Fruit fly (Drosophila melanogaster): Measurements from ENCODE around the gene Proc.
"Not testable (repeated sequence)": the region's sequence is repeated elsewhere in the genome, so short reads cannot be mapped to it uniquely, and the experiment has no call there.

Gene Proc

DNA sequence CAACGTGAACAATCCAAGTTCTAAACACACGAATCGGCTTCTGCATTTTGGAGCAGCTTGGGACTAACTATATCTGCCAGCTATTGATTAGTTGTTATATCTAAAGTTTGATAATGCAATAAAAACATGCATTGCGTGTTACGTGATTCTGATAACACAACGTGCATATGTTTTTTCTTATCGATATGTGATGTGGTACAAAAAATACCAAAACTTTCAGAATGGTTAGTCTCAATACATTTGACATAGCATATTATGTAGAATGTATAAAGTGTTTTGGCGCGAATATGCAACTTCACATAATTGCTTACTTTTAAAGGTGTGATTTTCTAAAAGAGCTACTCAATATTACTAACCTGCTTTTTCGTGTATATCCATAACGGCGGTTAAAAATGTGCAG lies 14.7 kb upstream of the Proc start:
- no peak for TF ChIP-seq noc (tag; optimal IDR thresholded peaks at IDR 0.05)

DNA sequence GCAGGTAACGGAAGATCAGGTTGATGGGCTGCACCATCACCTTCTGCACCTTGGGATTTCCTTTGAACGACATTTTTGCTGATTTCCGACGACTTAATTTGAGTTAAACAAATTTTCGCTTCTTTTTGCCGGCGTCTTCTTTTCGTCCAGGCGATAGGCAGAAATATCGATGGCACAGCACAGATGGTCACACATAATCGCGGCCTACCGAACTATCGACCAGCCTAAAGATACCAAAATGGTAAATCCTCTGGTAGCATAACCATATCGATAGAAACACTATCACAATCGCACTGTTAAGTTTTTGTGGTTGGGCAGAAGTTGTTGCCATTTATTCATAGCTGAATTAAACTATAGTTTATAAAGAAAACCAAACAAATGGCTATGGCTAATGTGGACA lies 14.0 kb upstream of the Proc start, which contains the start of the genes SmE and CG34132:
Gene SmE (minus strand): TSS at position 180 of the 400 bp plus-strand sequence.
Gene CG34132 (plus strand): TSS at position 233 of the 400 bp plus-strand sequence.
- TF ChIP-seq noc (tag; optimal IDR thresholded peaks at IDR 0.05), result no peak

DNA sequence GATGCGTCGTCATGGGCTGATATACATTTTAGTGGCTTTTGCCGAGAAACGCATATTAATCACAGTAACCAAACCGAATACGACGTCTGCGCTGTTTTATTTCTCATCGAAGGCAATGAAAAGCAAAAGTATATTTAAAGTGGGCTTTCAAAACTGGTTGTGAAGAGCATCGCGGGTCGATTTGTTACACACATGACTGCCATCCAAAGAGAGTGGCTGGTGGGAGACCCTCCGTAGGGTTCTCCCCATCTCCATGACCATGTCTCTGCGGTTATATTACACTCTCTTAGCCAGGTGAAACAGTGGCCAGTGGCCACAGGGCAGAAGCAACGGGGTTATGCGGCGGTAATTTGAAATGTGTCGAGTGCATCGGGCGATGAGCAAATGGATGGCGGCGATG lies 9.2 kb upstream of the Proc start:
- TF ChIP-seq noc (tag; optimal IDR thresholded peaks at IDR 0.05), result no peak

DNA sequence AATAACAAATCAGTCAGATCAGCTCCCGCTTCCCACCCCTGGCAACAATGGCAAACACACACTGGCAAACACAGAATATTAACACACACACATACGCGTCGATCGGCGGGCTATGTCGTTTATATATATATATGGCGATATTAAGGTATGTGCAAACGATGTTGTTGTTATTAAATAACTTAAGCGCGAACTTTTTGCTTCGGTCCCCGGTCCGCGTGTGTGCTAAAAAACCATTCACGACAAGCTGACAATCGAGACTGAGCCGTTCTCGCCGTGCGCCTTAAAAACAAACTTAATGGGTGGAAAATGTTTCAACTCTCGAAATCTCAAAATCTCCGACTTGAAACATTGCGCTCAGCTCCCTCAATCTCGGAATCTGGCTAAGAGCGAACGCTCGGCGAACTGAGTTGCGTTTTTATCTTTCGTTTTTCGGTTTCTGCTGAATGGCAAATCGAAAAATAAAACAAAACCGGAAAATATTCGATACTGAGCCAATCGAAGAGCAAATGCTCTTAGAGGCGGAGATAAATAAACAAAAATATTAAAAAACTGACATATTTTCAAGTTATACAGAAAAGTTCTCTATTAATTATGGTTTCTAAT lies 8.2 kb upstream of the Proc start, which contains the start of gene spz3:
Gene spz3 (minus strand): TSS at position 261 of the 603 bp plus-strand sequence.
- no peak for TF ChIP-seq noc (tag; optimal IDR thresholded peaks at IDR 0.05)

DNA sequence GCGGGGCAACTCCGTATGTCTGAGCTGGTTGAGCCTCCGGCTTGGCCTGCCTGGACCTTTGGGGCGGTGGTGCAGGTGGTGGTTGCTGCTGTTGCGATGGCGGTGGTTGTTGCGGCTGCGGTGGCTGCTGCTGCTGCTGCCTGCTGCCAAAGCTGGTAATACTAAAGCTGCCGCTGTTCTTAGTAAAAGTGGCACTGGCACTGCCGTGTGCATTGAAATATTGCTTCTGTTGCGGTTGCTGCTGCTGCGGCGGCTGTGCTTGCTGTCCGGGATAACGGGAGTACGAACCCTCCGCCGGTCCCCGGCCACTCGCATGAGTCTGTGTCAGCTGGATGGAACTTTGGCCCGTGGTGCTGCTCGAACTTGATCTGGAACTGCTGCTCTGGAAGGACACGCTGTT lies 7.1 kb upstream of the Proc start:
- TF ChIP-seq noc (tag; optimal IDR thresholded peaks at IDR 0.05), result no peak

DNA sequence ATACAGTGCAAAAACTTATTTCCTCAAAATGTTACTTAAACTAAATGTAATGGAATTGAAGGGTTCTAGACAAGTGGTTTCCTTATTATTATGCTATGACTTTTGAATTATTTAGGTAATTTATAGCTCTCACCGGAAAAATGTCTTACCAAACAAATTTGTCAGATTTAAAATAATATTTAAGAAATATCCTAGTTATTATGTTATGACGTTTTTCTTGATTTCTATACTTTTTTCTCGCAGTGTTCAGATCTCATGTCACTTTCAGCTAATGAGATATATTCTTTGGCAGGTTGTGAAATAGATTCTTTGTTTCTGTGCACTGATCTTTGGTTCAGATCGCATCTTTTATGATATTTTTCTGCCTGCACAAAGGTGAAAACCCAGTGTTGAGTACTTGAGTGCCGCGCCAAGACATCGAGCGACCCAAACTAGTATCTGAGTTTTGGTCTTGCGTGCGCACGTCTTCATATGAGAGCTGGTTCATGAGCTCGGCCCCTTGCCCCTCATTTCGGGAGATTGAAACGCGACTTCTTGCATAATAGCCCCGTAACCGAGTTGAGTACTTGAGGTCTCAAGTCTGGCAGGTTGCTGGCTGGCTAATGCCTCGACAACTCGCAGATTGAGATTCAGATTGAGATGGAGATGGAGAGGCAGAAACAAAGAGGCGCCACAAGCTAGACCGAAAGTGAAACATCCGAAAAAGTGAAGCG lies 5.4 kb upstream of the Proc start:
- no peak for TF ChIP-seq noc (tag; optimal IDR thresholded peaks at IDR 0.05)

DNA sequence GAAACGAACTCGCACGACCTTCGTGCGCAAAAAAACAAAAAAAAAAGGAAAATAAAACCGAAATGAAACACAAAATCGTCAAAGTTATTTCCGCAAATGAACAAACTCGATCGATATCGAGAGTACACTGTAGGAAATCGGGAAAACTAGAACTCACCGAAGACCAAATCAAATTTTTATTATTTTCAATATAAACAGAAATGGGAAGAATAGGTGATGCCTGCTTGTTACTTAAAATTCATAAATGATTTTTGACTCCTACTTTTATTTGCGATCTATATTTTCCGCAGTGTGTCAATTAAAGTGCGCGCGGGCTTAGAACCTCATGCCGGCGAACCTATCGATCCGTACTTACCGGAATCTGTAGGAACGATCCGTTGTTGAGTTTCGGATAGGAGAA lies 4.4 kb upstream of the Proc start:
- TF ChIP-seq noc (tag; optimal IDR thresholded peaks at IDR 0.05), result peak; percentile 33

DNA sequence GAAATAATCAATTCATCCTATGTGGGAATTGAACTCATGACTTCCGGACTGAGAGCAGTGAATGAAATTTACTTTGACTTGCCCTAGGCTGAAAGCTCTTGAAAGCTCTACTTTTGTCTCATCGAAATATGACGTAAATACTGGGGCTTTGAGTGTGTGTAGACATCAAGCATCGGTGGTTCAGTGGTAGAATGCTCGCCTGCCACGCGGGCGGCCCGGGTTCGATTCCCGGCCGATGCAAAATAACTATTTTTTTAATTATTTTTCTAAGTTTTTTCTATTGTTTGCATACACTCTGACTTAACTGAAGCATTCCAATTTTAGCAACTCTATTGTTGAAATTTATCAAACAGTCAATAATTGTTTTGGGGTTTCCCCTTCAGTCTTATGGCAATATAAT lies 1.4 kb upstream of the Proc start:
- no peak for TF ChIP-seq noc (tag; optimal IDR thresholded peaks at IDR 0.05)

DNA sequence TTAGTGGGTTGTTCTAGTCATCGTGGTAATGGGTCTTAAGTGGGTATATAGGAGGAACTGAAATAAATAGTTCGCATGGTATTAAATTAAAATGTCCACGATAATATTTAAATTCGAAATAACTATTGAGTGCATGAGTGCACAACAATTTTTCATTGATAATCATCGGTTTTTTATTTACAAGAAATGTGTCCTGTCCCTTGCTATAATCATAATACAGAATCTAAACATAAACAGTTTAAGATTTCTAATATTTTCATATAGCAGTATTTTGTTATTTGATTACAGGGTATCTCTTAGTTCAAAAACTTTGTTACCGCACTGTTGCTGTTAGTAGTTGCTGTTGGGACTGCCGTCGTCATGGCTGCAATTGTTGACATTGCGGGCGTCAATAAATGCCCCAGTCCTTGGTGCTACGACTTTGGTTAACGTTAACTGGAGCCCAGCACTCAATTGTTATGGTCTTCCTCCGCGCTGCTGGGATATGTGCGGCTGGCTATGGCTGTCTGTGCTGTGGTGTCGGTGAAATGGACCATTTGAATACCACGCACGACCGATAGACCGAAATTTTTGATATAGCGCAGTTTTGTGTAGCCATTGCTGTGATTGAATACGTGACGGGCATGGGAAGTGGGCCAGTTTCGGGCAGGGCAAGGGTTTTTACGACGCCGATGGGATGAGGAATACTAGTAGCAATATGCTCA lies 741 bp upstream of the Proc start:
- no peak for TF ChIP-seq noc (tag; optimal IDR thresholded peaks at IDR 0.05)

DNA sequence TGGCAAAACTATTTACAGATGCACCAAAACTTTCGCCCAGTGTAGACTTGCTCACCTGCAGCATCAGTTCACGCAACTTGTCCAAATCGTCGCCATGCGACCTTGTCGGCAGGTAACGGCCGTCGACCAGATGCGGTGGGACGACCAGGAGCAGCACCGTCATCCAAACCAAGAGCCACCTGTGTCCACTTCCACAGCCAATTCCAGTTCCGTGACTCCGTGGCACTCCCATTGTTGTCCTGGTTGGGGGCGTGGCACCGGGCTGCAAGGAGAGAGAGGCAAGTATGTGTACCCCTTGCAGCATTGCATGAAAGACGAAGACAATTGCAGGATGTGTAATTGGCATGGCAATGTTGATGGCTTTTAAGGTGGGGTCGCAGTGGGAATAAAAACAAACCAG lies 1.0 kb downstream of the Proc start:
- no peak for TF ChIP-seq noc (tag; optimal IDR thresholded peaks at IDR 0.05)

DNA sequence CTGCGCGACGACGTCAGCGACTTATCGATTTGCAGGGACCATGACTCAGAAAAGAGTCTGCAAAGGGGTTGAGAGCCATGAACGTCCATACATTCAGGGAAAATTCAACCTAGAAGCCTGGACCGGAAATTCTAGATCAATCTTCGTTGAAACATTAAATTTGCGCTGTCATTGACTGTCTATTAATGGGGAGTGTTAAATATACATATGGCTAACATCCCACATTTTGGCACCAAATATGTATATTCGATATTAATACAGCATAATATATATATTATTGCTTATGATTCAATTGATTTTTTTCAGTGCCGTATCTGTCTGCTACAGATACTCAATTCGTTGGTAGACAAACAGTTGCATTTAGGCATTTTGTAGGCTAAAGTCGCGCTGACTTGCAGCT lies 2.6 kb downstream of the Proc start:
- no peak for TF ChIP-seq noc (tag; optimal IDR thresholded peaks at IDR 0.05)

DNA sequence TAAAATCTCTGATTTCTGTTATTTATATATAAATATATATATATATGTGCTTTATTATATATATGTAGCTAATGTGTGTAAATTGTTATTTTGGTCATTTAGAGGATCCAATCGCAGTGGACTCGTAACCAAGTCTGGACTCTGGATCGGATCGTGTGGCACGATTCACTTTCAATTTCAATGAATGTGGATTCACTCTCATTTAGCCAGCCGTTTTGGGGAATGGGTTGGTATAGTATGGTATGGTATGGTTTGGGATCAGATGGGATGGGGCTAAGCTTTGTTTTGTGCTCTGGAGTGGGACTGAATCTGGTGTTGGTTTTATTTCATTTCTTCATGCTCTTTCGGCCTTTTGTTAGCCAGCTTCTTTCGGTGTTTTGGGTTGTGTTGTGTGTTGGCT lies 9.5 kb downstream of the Proc start:
- no peak for TF ChIP-seq noc (tag; optimal IDR thresholded peaks at IDR 0.05)

DNA sequence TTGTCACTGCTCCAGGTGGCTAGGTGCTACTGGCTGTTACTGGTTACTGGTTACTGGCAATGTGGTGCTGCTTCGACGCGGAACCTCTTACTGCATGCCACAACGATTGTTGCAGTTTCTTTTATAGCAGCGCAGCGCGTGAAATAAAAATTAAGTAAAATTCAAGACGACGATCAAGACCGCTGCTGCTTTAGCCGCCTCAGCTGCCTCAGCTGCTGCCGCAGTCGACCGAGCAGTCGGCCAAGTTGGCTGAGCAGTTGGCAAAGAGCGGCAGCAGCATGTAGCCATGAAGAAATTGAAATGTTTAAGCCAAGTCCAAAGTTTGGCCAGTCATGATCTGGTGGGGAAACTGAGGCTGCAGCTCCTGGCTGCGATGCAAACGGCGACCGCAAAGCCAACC lies 10.5 kb downstream of the Proc start, which contains the start of gene TwdlE:
Gene TwdlE (minus strand): TSS at position 101 of the 400 bp plus-strand sequence.
- TF ChIP-seq noc (tag; optimal IDR thresholded peaks at IDR 0.05), result no peak

DNA sequence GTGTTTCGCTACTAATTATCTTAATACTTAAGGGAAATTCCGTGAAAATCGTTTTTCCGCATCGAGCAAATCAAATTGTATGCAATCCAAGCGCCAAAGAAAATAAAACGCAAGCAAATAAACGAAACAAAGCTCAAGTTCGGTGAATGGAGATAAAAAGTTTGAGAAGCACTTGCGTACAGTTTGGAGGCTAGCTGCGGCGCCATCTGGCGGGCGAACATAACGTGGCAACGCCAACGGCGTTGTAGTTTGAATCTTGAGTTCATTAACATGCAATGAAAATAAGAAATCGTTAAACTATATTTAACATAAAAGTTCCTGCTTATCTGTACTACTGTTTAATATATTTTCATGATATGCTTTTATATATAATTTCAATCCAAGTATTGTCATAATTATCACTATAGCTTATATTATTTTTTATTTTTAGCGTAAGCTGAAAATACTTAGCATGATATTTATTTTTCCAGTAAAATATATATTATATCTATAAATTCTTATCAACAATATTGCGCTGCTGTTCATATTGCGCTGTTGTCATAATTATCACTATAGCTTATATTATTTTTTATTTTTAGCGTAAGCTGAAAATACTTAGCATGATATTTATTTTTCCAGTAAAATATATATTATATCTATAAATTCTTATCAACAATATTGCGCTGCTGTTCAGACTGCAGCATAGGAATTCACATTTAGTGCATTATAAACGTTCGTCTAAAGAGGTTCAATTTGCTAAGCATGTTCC lies 14.7 kb downstream of the Proc start, which contains the start of gene lectin-28C:
Gene lectin-28C (plus strand): TSS at position 698 of the 748 bp plus-strand sequence.
- TF ChIP-seq noc (tag; optimal IDR thresholded peaks at IDR 0.05), result not testable (repeated sequence)

DNA sequence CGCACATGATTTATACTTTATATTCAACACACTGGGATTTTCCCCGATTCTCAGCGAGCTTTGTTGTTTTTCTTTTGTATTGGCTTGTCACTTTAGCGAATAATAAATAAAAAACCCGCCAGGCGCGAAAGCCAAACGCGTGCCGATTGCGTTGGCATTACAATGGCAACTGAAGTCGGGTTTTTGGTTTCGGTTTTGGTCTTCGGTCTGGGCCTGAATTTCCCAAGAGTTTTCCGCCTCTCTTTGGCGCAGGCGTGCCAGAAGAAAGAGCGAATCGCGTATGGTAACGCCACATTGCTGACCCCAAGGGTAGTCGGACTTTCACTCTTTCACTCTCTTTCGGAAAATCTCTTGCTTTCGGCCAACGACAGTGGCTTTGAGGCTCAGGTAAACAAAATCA lies 16.1 kb downstream of the Proc start, which contains the start of gene CG14535:
Gene CG14535 (minus strand): TSS at position 368 of the 400 bp plus-strand sequence.
- TF ChIP-seq noc (tag; optimal IDR thresholded peaks at IDR 0.05), result no peak

DNA sequence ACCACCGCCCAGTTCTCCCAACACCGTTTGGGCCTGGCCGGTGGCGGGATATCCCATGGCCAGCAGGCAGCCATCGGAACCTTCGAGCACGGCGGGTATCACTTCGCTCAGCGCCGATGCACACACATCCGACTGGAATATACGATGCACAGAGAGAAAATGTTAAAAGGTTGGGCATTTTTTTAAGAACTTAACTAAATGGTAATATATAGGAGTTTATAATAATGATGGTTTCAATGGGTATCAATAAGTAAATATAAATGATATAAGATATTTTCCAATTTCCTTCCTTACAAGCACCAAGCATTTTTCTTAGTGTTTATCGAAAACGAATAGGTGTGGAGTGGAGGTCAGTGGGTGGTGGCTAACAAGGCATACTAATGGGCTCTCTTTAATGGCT lies 19.6 kb downstream of the Proc start:
- TF ChIP-seq noc (tag; optimal IDR thresholded peaks at IDR 0.05), result no peak
